Worm (Caenorhabditis elegans): ENCODE measurements around the gene tag-335.

DNA sequence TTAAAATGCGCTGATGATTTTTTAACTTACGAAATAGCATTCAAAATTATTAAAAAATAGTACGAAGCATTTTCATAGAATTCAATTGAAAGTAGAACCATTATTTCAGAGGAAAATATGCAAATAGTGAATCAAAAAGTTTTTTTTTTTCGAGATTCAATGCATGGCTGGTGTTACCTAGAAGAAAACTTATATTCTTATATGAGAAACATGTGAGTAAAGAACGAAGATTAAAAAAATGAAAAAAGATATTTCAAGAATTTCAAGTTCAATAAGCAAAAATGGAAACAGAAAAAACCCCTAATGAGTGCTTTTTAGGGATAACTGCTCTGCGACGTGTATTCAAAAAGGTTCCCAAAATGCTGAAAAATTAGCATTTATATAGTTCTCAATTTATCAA, 42.4 kb downstream of the tag-335 start, which contains the start of gene sre-16:
- TF ChIP-seq mxl-3 (GFP tag; optimal IDR thresholded peaks at IDR 0.05) (no peak), lin-13 (GFP tag; optimal IDR thresholded peaks at IDR 0.05) (no peak)

All from whole organism, L4 larva.